Fruit fly (Drosophila melanogaster): ENCODE measurements around the gene Cyp4s3.

The Cyp4s3 gene

dm6 chrX:15123418-15123994 is 7.2 kb upstream of the Cyp4s3 start (continued):
- TF ChIP-seq CG11294 (GFP tag; IDR thresholded peaks at IDR 0.05) (no peak), CG1621 (tag; optimal IDR thresholded peaks at IDR 0.05) (no peak), CG6792 (GFP tag; optimal IDR thresholded peaks at IDR 0.05) (no peak), CG15336 (GFP tag; IDR thresholded peaks at IDR 0.05) (peak; percentile 57), Ets96B (tag; optimal IDR thresholded peaks at IDR 0.05) (peak; percentile 35), CG34406 (GFP tag; optimal IDR thresholded peaks at IDR 0.05) (no peak), CG9139 (GFP tag; optimal IDR thresholded peaks at IDR 0.05) (no peak), CG6854 (GFP tag; optimal IDR thresholded peaks at IDR 0.05) (no peak), Hr38 (GFP tag; optimal IDR thresholded peaks at IDR 0.05) (no peak), eg (GFP tag; IDR thresholded peaks at IDR 0.05) (peak; percentile 64), Eip78C (GFP tag) (peak; percentile 29), svp (GFP tag) (no peak), CG8632 (GFP tag; optimal IDR thresholded peaks at IDR 0.05) (no peak), CG6163 (GFP tag; IDR thresholded peaks at IDR 0.05) (peak; percentile 48; the same call in 2 of the 3 replicates), CG8119 (GFP tag; IDR thresholded peaks at IDR 0.05) (peak; percentile 59; the same call in 2 of the 3 replicates)

- no peak for TF ChIP-seq Eip78C (GFP tag)
- no peak for TF ChIP-seq CG15336 (GFP tag; IDR thresholded peaks at IDR 0.05)
- TF ChIP-seq Hr39 (GFP tag; optimal IDR thresholded peaks at IDR 0.05), result no peak
- TF ChIP-seq Hr38 (GFP tag; optimal IDR thresholded peaks at IDR 0.05), result no peak
- no peak for TF ChIP-seq topi (GFP tag; optimal IDR thresholded peaks at IDR 0.05)
- no peak for TF ChIP-seq dsx (GFP tag; optimal IDR thresholded peaks at IDR 0.05; ENCODE audit: poor library complexity, severe bottlenecking)
- TF ChIP-seq OdsH (GFP tag; optimal IDR thresholded peaks at IDR 0.05), result no peak
- TF ChIP-seq CG6276 (GFP tag; optimal IDR thresholded peaks at IDR 0.05), result no peak
- no peak for TF ChIP-seq Ets96B (tag; optimal IDR thresholded peaks at IDR 0.05)
- no peak for TF ChIP-seq Gug (GFP tag; IDR thresholded peaks at IDR 0.05)
Observed at dm6 chrX:15121714-15122113, 5.4 kb upstream of the Cyp4s3 start.

dm6 chrX:15120116-15120515 is 3.8 kb upstream of the Cyp4s3 start:
- TF ChIP-seq CG34406 (GFP tag; optimal IDR thresholded peaks at IDR 0.05), result no peak
- TF ChIP-seq Ets21C (GFP tag; optimal IDR thresholded peaks at IDR 0.05), result no peak
- no peak for TF ChIP-seq dac (GFP tag; optimal IDR thresholded peaks at IDR 0.05)
- TF ChIP-seq CG10631 (GFP tag; optimal IDR thresholded peaks at IDR 0.05), result no peak
- TF ChIP-seq OdsH (GFP tag; optimal IDR thresholded peaks at IDR 0.05), result peak; percentile 6
- no peak for TF ChIP-seq Eip75B (GFP tag; optimal IDR thresholded peaks at IDR 0.05)
- TF ChIP-seq CG8119 (GFP tag; IDR thresholded peaks at IDR 0.05), result peak; percentile 56
- peak; percentile 52 for TF ChIP-seq CG15336 (GFP tag; IDR thresholded peaks at IDR 0.05)
- TF ChIP-seq Eip78C (GFP tag), result peak; percentile 47
- TF ChIP-seq Hr4 (GFP tag; optimal IDR thresholded peaks at IDR 0.05), result peak; percentile 37
- TF ChIP-seq CG6276 (GFP tag; optimal IDR thresholded peaks at IDR 0.05), result peak; percentile 6
- TF ChIP-seq Sox15 (GFP tag; optimal IDR thresholded peaks at IDR 0.05), result no peak
- TF ChIP-seq pdm3 (GFP tag; optimal IDR thresholded peaks at IDR 0.05), result peak; percentile 19
- peak; percentile 41; the same call in 1 of the 3 replicates for TF ChIP-seq eg (GFP tag; IDR thresholded peaks at IDR 0.05)
- peak; percentile 14 for TF ChIP-seq fkh (GFP tag; optimal IDR thresholded peaks at IDR 0.05)
- TF ChIP-seq CG32006 (GFP tag; optimal IDR thresholded peaks at IDR 0.05), result peak; percentile 51

dm6 chrX:15111888-15112287 is 4.5 kb downstream of the Cyp4s3 start:
- TF ChIP-seq Sox14 (GFP tag; optimal IDR thresholded peaks at IDR 0.05) (no peak), CG31627 (GFP tag; optimal IDR thresholded peaks at IDR 0.05) (no peak), cyc (GFP tag; optimal IDR thresholded peaks at IDR 0.05) (no peak), CG6808 (GFP tag; optimal IDR thresholded peaks at IDR 0.05) (no peak), CG11294 (GFP tag; IDR thresholded peaks at IDR 0.05) (no peak), ss (GFP tag; optimal IDR thresholded peaks at IDR 0.05) (no peak), Sox15 (GFP tag; optimal IDR thresholded peaks at IDR 0.05) (no peak), CG16779 (tag; optimal IDR thresholded peaks at IDR 0.05) (no peak), CG4318 (GFP tag; optimal IDR thresholded peaks at IDR 0.05) (no peak), Sox102F (GFP tag; optimal IDR thresholded peaks at IDR 0.05) (no peak), Hr4 (GFP tag; optimal IDR thresholded peaks at IDR 0.05) (no peak), Ets96B (tag; optimal IDR thresholded peaks at IDR 0.05) (no peak), pdm3 (GFP tag; optimal IDR thresholded peaks at IDR 0.05) (no peak), fkh (GFP tag; optimal IDR thresholded peaks at IDR 0.05) (no peak), CG34406 (GFP tag; optimal IDR thresholded peaks at IDR 0.05) (no peak), Blimp-1 (GFP tag; optimal IDR thresholded peaks at IDR 0.05) (no peak)
